Worm (Caenorhabditis elegans): ENCODE measurements around the gene cubn-1.

Gene cubn-1

ce11 chrV:12599110-12599509, 12.0 kb upstream of the cubn-1 start, which contains the start of the genes C14C10.10 and ril-2 (continued):
- no peak for TF ChIP-seq zag-1 (tag; optimal IDR thresholded peaks at IDR 0.05)
- TF ChIP-seq skn-1 (tag; optimal IDR thresholded peaks at IDR 0.05): no peak
- TF ChIP-seq snpc-4 (tag; optimal IDR thresholded peaks at IDR 0.05): peak; percentile 24
- no peak for TF ChIP-seq unc-86 (tag; optimal IDR thresholded peaks at IDR 0.05)
- TF ChIP-seq sup-37 (GFP tag; optimal IDR thresholded peaks at IDR 0.05): no peak
- no peak for TF ChIP-seq Y116A8C.19 (tag; optimal IDR thresholded peaks at IDR 0.05; ENCODE audit: borderline replicate concordance)
- no peak for TF ChIP-seq nhr-237 (tag; optimal IDR thresholded peaks at IDR 0.05)
- TF ChIP-seq ces-1 (GFP tag; optimal IDR thresholded peaks at IDR 0.05): no peak
- TF ChIP-seq snu-23 (GFP tag; optimal IDR thresholded peaks at IDR 0.05): peak; percentile 43
- peak; percentile 49 for TF ChIP-seq nhr-47 (tag; optimal IDR thresholded peaks at IDR 0.05)
- TF ChIP-seq isw-1 (GFP tag; IDR thresholded peaks at IDR 0.05): no peak
- no peak for TF ChIP-seq C04F5.9 (tag; optimal IDR thresholded peaks at IDR 0.05)
- TF ChIP-seq F16B12.6 (tag; optimal IDR thresholded peaks at IDR 0.05): peak; percentile 84
- TF ChIP-seq ceh-8 (GFP tag; optimal IDR thresholded peaks at IDR 0.05): no peak
- TF ChIP-seq C16A3.4 (tag; optimal IDR thresholded peaks at IDR 0.05): no peak
- TF ChIP-seq nhr-84 (tag; optimal IDR thresholded peaks at IDR 0.05): no peak
- no peak for TF ChIP-seq ceh-88 (GFP tag; IDR thresholded peaks at IDR 0.05)
- no peak for TF ChIP-seq egl-27 (tag; optimal IDR thresholded peaks at IDR 0.05)
- peak; percentile 30 to 33 for TF ChIP-seq efl-1 (optimal IDR thresholded peaks at IDR 0.05)
- TF ChIP-seq efl-1 (GFP tag; optimal IDR thresholded peaks at IDR 0.05 in 1 of 2): peak; percentile 51 to 94
- TF ChIP-seq unc-62 (GFP tag; optimal IDR thresholded peaks at IDR 0.05): no peak
- TF ChIP-seq alr-1 (tag; optimal IDR thresholded peaks at IDR 0.05; ENCODE audit: borderline replicate concordance): no peak
- TF ChIP-seq nhr-28 (tag; optimal IDR thresholded peaks at IDR 0.05): no peak
- TF ChIP-seq dpl-1 (GFP tag; optimal IDR thresholded peaks at IDR 0.05): peak in 2 of 3 experiments; percentile 43 to 45
- peak; percentile 36 for TF ChIP-seq irx-1 (tag; optimal IDR thresholded peaks at IDR 0.05)
- TF ChIP-seq lsy-2 (tag; optimal IDR thresholded peaks at IDR 0.05): peak; percentile 4 to 51
- TF ChIP-seq efl-3 (GFP tag; optimal IDR thresholded peaks at IDR 0.05): no peak
- no peak for TF ChIP-seq ztf-11 (tag; optimal IDR thresholded peaks at IDR 0.05)
- TF ChIP-seq lin-35 (GFP tag; optimal IDR thresholded peaks at IDR 0.05): peak in 1 of 2 experiments; percentile 34

- TF ChIP-seq lin-35 (GFP tag; optimal IDR thresholded peaks at IDR 0.05): peak in 1 of 2 experiments; percentile 19
- TF ChIP-seq snu-23 (GFP tag; optimal IDR thresholded peaks at IDR 0.05): peak; percentile 9
- TF ChIP-seq lin-14 (GFP tag; optimal IDR thresholded peaks at IDR 0.05): peak; percentile 19
- TF ChIP-seq nhr-85 (tag): peak; percentile 37
- TF ChIP-seq efl-1 (optimal IDR thresholded peaks at IDR 0.05): no peak
- TF ChIP-seq efl-1 (GFP tag; optimal IDR thresholded peaks at IDR 0.05 in 1 of 2): peak in 1 of 2 experiments; percentile 62
- no peak for TF ChIP-seq ama-1 (optimal IDR thresholded peaks at IDR 0.05)
- peak; percentile 65 for TF ChIP-seq skn-1 (tag; optimal IDR thresholded peaks at IDR 0.05)
- no peak for TF ChIP-seq pag-3 (tag; optimal IDR thresholded peaks at IDR 0.05; ENCODE audit: borderline replicate concordance, insufficient read depth)
- TF ChIP-seq Y116A8C.19 (tag; optimal IDR thresholded peaks at IDR 0.05; ENCODE audit: borderline replicate concordance): no peak
- peak in 1 of 2 experiments; percentile 42 for TF ChIP-seq lsy-2 (tag; optimal IDR thresholded peaks at IDR 0.05)
- no peak for TF ChIP-seq alr-1 (tag; optimal IDR thresholded peaks at IDR 0.05; ENCODE audit: borderline replicate concordance)
- peak; percentile 14 for TF ChIP-seq nhr-20 (tag; optimal IDR thresholded peaks at IDR 0.05)
- peak; percentile 51 for TF ChIP-seq dsc-1 (tag; optimal IDR thresholded peaks at IDR 0.05)
- TF ChIP-seq nhr-47 (tag; optimal IDR thresholded peaks at IDR 0.05): peak; percentile 10
These were observed 11.5 kb upstream of the cubn-1 start, which contains the start of gene C14C10.5 for ce11 chrV:12599510-12600242. Gene C14C10.5 (plus strand): TSS chrV:12600192.

- no peak for TF ChIP-seq nhr-20 (tag; optimal IDR thresholded peaks at IDR 0.05)
- TF ChIP-seq irx-1 (tag; optimal IDR thresholded peaks at IDR 0.05): no peak
- no peak for TF ChIP-seq nhr-90 (tag; optimal IDR thresholded peaks at IDR 0.05; ENCODE audit: poor library complexity)
- no peak for TF ChIP-seq ceh-8 (GFP tag; optimal IDR thresholded peaks at IDR 0.05)
- no peak for TF ChIP-seq fos-1 (tag; optimal IDR thresholded peaks at IDR 0.05)
- TF ChIP-seq lin-14 (GFP tag; optimal IDR thresholded peaks at IDR 0.05): no peak
- TF ChIP-seq mep-1 (tag; optimal IDR thresholded peaks at IDR 0.05): no peak
- TF ChIP-seq sptf-1 (tag; optimal IDR thresholded peaks at IDR 0.05): no peak
These were observed 9.3 kb upstream of the cubn-1 start for ce11 chrV:12601835-12602234.
